Fruit fly (Drosophila melanogaster): ENCODE results near the gene CG12347.

dm6 chr3R:17934752-17935151, 28.5 kb downstream of the CG12347 start:
- TF ChIP-seq CTCF (optimal IDR thresholded peaks at IDR 0.05) (no peak), CG8478 (optimal IDR thresholded peaks at IDR 0.05) (no peak)
